Worm (Caenorhabditis elegans) whole organism, mixed stage, embryonic: Measurements from ENCODE around the gene F54C8.1.
A peak's percentile ranks its signal among the peaks of the same experiment; 100 is the strongest.

Experiments
- M03D4.4 ChIP-seq: sonication (generic microtip); optimal IDR thresholded peaks from 2 replicates; lab custom pipeline; 2017; ENCODE audit warnings: mild to moderate bottlenecking, missing genetic modification characterization, missing compliant biosample characterization
- bed-3 ChIP-seq: fragments of 200-800 bp; sonication (Bioruptor generic); optimal IDR thresholded peaks from 3 replicates; lab custom pipeline; 2018; ENCODE audit warnings: mild to moderate bottlenecking, missing genetic modification characterization, moderate library complexity, missing compliant biosample characterization
- blmp-1 ChIP-seq: fragments of 150-350 bp; optimal IDR thresholded peaks from 2 replicates; lab custom pipeline; 2014; ENCODE audit warnings: missing biosample characterization, missing genetic modification characterization
- ceh-39 ChIP-seq: fragments of 150-350 bp; optimal IDR thresholded peaks from 2 replicates; lab custom pipeline; 2014; ENCODE audit warnings: missing biosample characterization, missing genetic modification characterization
- ceh-43 ChIP-seq: fragments of 200-800 bp; sonication (Bioruptor generic); optimal IDR thresholded peaks from 2 replicates; lab custom pipeline; 2018; ENCODE audit warnings: mild to moderate bottlenecking, missing genetic modification characterization, moderate library complexity, missing compliant biosample characterization
- ceh-83 ChIP-seq: fragments of 200-800 bp; sonication (Bioruptor generic); optimal IDR thresholded peaks from 2 replicates; lab custom pipeline; 2018; ENCODE audit warnings: mild to moderate bottlenecking, missing genetic modification characterization, missing compliant biosample characterization
- ces-1 ChIP-seq: fragments of 150-350 bp; optimal IDR thresholded peaks from 2 replicates; lab custom pipeline; 2014; ENCODE audit warnings: missing biosample characterization, missing genetic modification reagents, missing genetic modification characterization
- drap-1 ChIP-seq: fragments of 200-800 bp; sonication (Bioruptor generic); optimal IDR thresholded peaks from 3 replicates; lab custom pipeline; 2018; ENCODE audit warnings: mild to moderate bottlenecking, missing genetic modification characterization, missing compliant biosample characterization
- elt-1 ChIP-seq: sonication (generic microtip); optimal IDR thresholded peaks from 2 replicates; lab custom pipeline; 2017; ENCODE audit warnings: missing genetic modification characterization, mild to moderate bottlenecking, missing compliant biosample characterization, antibody characterized with exemption, moderate library complexity, borderline replicate concordance; ENCODE audit not compliant: insufficient read depth
- flh-1 ChIP-seq: fragments of 200-800 bp; sonication (Bioruptor generic); optimal IDR thresholded peaks from 2 replicates; lab custom pipeline; 2018; ENCODE audit warnings: mild to moderate bottlenecking, missing genetic modification characterization, moderate library complexity, missing compliant biosample characterization
- ham-2 ChIP-seq: fragments of 200-800 bp; sonication (Bioruptor generic); optimal IDR thresholded peaks from 2 replicates; lab custom pipeline; 2018; ENCODE audit warnings: mild to moderate bottlenecking, missing genetic modification characterization, missing compliant biosample characterization
- lsy-2 ChIP-seq: fragments of 150-350 bp; optimal IDR thresholded peaks from 2 replicates; lab custom pipeline; 2014; ENCODE audit warnings: missing biosample characterization, missing genetic modification characterization
- mab-5 ChIP-seq: fragments of 150-350 bp; optimal IDR thresholded peaks from 2 replicates; lab custom pipeline; 2014; ENCODE audit warnings: missing biosample characterization, missing genetic modification characterization
- mep-1 ChIP-seq: fragments of 150-350 bp; optimal IDR thresholded peaks from 2 replicates; lab custom pipeline; 2017; ENCODE audit warnings: missing biosample characterization, missing genetic modification reagents, missing genetic modification characterization, inconsistent platforms
- nhr-12 ChIP-seq: fragments of 150-350 bp; optimal IDR thresholded peaks from 2 replicates; lab custom pipeline; 2014; ENCODE audit warnings: missing biosample characterization, missing genetic modification characterization
- nhr-2 ChIP-seq: fragments of 150-350 bp; optimal IDR thresholded peaks from 2 replicates; lab custom pipeline; 2014; ENCODE audit warnings: missing biosample characterization, missing genetic modification characterization
- nhr-237 ChIP-seq: fragments of 150-350 bp; optimal IDR thresholded peaks from 2 replicates; lab custom pipeline; 2014; ENCODE audit warnings: missing biosample characterization, missing genetic modification characterization
- nhr-76 ChIP-seq: sonication (generic microtip); optimal IDR thresholded peaks from 2 replicates; lab custom pipeline; 2017; ENCODE audit warnings: missing biosample characterization, missing genetic modification characterization
- pha-4 ChIP-seq: fragments of 150-350 bp; optimal IDR thresholded peaks from 2 replicates; lab custom pipeline; 2018; ENCODE audit warnings: missing biosample characterization, missing genetic modification reagents, missing genetic modification characterization
- sptf-1 ChIP-seq: sonication (generic microtip); optimal IDR thresholded peaks from 2 replicates; lab custom pipeline; 2017; ENCODE audit warnings: mild to moderate bottlenecking, missing genetic modification characterization, moderate library complexity, missing compliant biosample characterization
- tbx-8 ChIP-seq: fragments of 200-800 bp; sonication (Bioruptor generic); optimal IDR thresholded peaks from 2 replicates; lab custom pipeline; 2018; ENCODE audit warnings: mild to moderate bottlenecking, missing genetic modification characterization, moderate library complexity, missing compliant biosample characterization
- unc-120 ChIP-seq: sonication (generic microtip); optimal IDR thresholded peaks from 2 replicates; lab custom pipeline; 2017; ENCODE audit warnings: missing genetic modification characterization, missing compliant biosample characterization; ENCODE audit not compliant: poor library complexity, severe bottlenecking
- unc-39 ChIP-seq: fragments of 150-350 bp; optimal IDR thresholded peaks from 2 replicates; lab custom pipeline; 2014; ENCODE audit warnings: missing biosample characterization, missing genetic modification characterization
- unc-62 ChIP-seq: fragments of 150-350 bp; optimal IDR thresholded peaks from 2 replicates; lab custom pipeline; 2014; ENCODE audit warnings: missing biosample characterization, missing genetic modification reagents, missing genetic modification characterization
- zip-8 ChIP-seq: fragments of 150-350 bp; optimal IDR thresholded peaks from 2 replicates; lab custom pipeline; 2014; ENCODE audit warnings: missing biosample characterization, missing genetic modification characterization
- ztf-11 ChIP-seq: fragments of 150-350 bp; optimal IDR thresholded peaks from 2 replicates; lab custom pipeline; 2014; ENCODE audit warnings: missing biosample characterization, missing genetic modification characterization

F54C8.1 gene

ce11 chrIII:9439399-9439798 is at the start of gene F54C8.1:
Gene F54C8.1 (plus strand): TSS chrIII:9439699.
- TF ChIP-seq drap-1 (GFP tag; lab: Kevin White, UChicago) (no peak), ceh-39 (no peak), pha-4 (tag; lab: Kevin White, UChicago) (no peak), nhr-237 (tag; lab: Kevin White, UChicago) (no peak), unc-62 (GFP tag; lab: Kevin White, UChicago) (no peak), flh-1 (GFP tag; lab: Kevin White, UChicago) (no peak), sptf-1 (no peak), nhr-2 (no peak), ham-2 (GFP tag; lab: Kevin White, UChicago) (no peak), ztf-11 (tag; lab: Kevin White, UChicago) (no peak), ces-1 (GFP tag; lab: Kevin White, UChicago) (no peak), nhr-12 (tag; lab: Kevin White, UChicago) (no peak), unc-39 (tag; lab: Kevin White, UChicago) (no peak), zip-8 (no peak)

ce11 chrIII:9390007-9390406 is 49.5 kb upstream of the F54C8.1 start, which contains the start of gene slc-17.2:
Gene slc-17.2 (minus strand): TSS chrIII:9390107.
- TF ChIP-seq M03D4.4 (tag; lab: Kevin White, UChicago) (no peak), pha-4 (tag; lab: Kevin White, UChicago) (no peak), elt-1 (tag; lab: Kevin White, UChicago) (no peak)

DNA sequence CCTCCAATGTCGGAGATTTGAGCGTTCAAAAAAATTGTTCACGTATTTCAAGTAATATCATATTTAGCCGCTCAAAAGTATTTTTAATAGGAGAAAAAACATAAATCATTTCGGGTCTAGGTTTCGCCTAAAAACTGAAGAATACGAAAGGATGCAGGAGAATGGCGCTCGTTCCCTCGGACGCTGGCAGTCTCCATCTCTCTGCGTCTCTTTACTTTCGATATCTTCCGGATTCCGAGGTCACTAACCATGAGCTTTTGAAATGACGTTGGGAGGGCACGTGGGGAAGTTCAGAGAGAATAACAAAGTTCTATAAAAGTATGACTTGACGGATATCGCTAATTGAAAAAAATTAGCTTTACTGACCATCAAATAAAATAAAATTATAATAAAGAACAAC is 48.6 kb upstream of the F54C8.1 start:
- TF ChIP-seq mab-5 (tag; lab: Kevin White, UChicago) (no peak), ceh-83 (no peak), nhr-2 (no peak), tbx-8 (GFP tag; lab: Kevin White, UChicago) (no peak), flh-1 (GFP tag; lab: Kevin White, UChicago) (no peak), ham-2 (GFP tag; lab: Kevin White, UChicago) (no peak), nhr-76 (no peak), unc-120 (tag; lab: Kevin White, UChicago) (no peak)
- TF ChIP-seq, all 35 proteins: peak for 0

ce11 chrIII:9393114-9393780 is 46.3 kb upstream of the F54C8.1 start, which contains the start of the genes gpr-2 and rgr-1:
Gene gpr-2 (minus strand): TSS chrIII:9393164.
Gene rgr-1 (plus strand): TSS chrIII:9393730.
- TF ChIP-seq lsy-2 (tag; lab: Kevin White, UChicago) (peak; percentile 20), nhr-237 (tag; lab: Kevin White, UChicago) (no peak), elt-1 (tag; lab: Kevin White, UChicago) (no peak), unc-39 (tag; lab: Kevin White, UChicago) (no peak), ces-1 (GFP tag; lab: Kevin White, UChicago) (peak; percentile 45), pha-4 (tag; lab: Kevin White, UChicago) (peak; percentile 18), mep-1 (tag; lab: Kevin White, UChicago) (peak; percentile 13), nhr-76 (no peak), bed-3 (GFP tag; lab: Kevin White, UChicago) (no peak)

DNA sequence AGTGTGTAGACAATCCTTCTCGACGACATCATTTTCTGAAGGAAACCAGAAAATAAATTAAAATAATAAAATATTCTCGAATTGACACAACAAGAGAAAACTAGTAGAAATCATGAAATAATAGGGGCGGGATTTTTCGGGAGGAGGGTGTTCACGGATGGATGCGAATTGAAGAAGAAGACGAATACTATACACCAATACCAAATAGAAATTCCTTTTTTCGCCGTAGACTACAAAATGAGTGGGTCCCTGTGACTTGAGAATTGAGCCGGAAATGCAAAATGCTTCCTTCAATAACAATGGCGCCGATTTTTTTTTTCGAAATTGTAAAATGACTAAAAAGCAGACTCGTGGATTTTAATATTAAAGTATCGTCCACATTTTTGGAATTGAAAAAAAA is 38.5 kb upstream of the F54C8.1 start, which contains the start of gene nlp-48:
Gene nlp-48, minus strand, starts transcription at position 101 of the 400 bp plus-strand sequence.
- TF ChIP-seq unc-39 (tag; lab: Kevin White, UChicago) (no peak), drap-1 (GFP tag; lab: Kevin White, UChicago) (no peak), ceh-43 (GFP tag; lab: Kevin White, UChicago) (no peak), ces-1 (GFP tag; lab: Kevin White, UChicago) (no peak)

- peak; percentile 49 for TF ChIP-seq mep-1 (tag; lab: Kevin White, UChicago)
- no peak for TF ChIP-seq tbx-8 (GFP tag; lab: Kevin White, UChicago)
- peak; percentile 30 for TF ChIP-seq nhr-237 (tag; lab: Kevin White, UChicago)
- peak; percentile 35 for TF ChIP-seq pha-4 (tag; lab: Kevin White, UChicago)
- no peak for TF ChIP-seq ztf-11 (tag; lab: Kevin White, UChicago)
- TF ChIP-seq ces-1 (GFP tag; lab: Kevin White, UChicago), result peak; percentile 66
- TF ChIP-seq lsy-2 (tag; lab: Kevin White, UChicago), result peak; percentile 64
- peak; percentile 43 for TF ChIP-seq blmp-1 (tag; lab: Kevin White, UChicago)
- no peak for TF ChIP-seq unc-39 (tag; lab: Kevin White, UChicago)
- no peak for TF ChIP-seq unc-62 (GFP tag; lab: Kevin White, UChicago)
Measured at ce11 chrIII:9406600-9406999, 32.9 kb upstream of the F54C8.1 start, which contains the start of gene T26G10.1. Gene T26G10.1 (minus strand): TSS chrIII:9406641.
